Fruit fly (Drosophila melanogaster): ENCODE measurements around the gene CG17803.
"Not testable (repeated sequence)": the region's sequence is repeated elsewhere in the genome, so short reads cannot be mapped to it uniquely, and the experiment has no call there.

Gene CG17803

DNA sequence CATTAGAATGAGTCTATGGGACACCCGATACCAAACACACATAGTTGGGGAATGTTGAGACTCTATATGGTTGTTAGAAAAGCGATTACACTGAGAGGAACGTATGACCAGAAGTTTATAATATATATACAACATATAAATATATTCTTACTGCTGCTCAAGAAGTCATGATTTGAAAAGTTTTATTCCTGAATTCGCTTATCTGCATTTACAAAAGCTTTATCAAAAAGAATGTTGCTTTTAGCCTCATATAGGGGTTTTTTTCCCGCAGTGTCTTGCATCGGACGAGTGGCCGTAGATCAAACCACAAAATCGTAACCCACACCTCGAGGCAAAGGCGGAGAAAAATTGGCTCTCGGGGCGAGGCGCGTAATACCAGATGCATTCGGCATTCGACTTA, 13.5 kb downstream of the CG17803 start:
- no peak for TF ChIP-seq CG8478 (optimal IDR thresholded peaks at IDR 0.05)
- no peak for TF ChIP-seq Dll (optimal IDR thresholded peaks at IDR 0.05)
- TF ChIP-seq psq (optimal IDR thresholded peaks at IDR 0.05): no peak
- TF ChIP-seq EcR (GFP tag; optimal IDR thresholded peaks at IDR 0.05): no peak
- no peak for TF ChIP-seq pan (optimal IDR thresholded peaks at IDR 0.05)
- no peak for TF ChIP-seq usp (GFP tag; optimal IDR thresholded peaks at IDR 0.05)

DNA sequence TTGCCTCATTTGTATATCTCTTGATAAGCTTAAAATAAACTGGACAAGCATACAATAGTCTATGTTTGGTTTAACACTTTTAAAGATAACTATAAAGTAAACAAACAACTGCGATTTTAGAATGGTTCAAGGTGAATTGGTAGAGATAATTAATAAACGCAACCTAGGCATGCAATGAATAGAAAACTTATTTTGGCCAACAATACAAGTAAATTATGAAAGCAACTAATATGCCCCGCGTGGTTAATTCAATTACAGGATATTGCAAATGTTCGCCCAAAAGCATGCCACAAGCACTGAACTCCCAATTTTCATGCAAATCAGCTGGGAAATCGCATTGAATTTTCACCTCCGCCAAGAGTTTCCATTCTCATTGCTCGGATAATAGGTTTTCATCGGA, 17.1 kb downstream of the CG17803 start:
- TF ChIP-seq pan (optimal IDR thresholded peaks at IDR 0.05) (no peak), EcR (GFP tag; optimal IDR thresholded peaks at IDR 0.05) (no peak)

DNA sequence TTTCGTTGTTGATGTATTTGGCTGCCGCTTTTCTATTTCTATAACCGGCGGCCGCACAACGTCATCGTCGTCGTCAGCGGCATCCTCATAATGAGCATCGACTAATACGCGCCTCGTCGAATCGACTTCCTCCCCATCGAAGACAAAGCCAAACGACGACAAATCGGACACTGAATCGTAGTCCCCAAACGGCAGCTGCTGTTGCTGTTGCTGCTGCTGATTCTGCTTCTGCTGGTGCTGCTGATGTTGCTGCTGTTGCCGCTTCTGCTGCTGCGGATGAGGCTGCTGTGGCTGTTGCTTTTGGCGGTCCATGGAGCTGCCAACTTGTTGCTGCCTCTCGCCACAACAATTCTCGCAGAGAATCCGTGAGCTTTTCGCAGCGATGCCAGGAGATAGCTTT, 18.2 kb downstream of the CG17803 start:
- no peak for TF ChIP-seq CG8478 (optimal IDR thresholded peaks at IDR 0.05)
- TF ChIP-seq pan (optimal IDR thresholded peaks at IDR 0.05): no peak
- no peak for TF ChIP-seq EcR (GFP tag; optimal IDR thresholded peaks at IDR 0.05)
- no peak for TF ChIP-seq usp (GFP tag; optimal IDR thresholded peaks at IDR 0.05)
- TF ChIP-seq Dll (optimal IDR thresholded peaks at IDR 0.05): no peak
- no peak for TF ChIP-seq psq (optimal IDR thresholded peaks at IDR 0.05)

DNA sequence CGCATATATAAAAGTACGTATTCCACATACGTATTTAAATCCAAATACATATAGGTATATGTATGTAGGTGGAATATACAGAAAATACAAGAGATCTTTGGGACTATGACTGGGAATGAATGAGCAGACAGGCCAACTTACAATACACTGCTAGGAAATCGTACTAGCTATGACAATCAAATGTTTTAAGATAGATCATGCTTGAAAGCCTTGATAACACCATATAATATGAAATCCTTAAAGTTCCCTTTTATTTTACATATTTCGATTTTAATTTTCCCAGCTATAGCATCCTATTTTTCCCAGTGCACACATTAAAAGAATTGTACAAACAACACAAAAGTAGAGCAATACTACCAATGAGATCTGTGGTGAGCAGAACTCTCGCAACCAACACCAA, 19.9 kb downstream of the CG17803 start:
- TF ChIP-seq CG8478 (optimal IDR thresholded peaks at IDR 0.05): no peak
- TF ChIP-seq EcR (GFP tag; optimal IDR thresholded peaks at IDR 0.05): no peak
- TF ChIP-seq usp (GFP tag; optimal IDR thresholded peaks at IDR 0.05): no peak
- no peak for TF ChIP-seq pan (optimal IDR thresholded peaks at IDR 0.05)
- no peak for TF ChIP-seq Dll (optimal IDR thresholded peaks at IDR 0.05)
- no peak for TF ChIP-seq psq (optimal IDR thresholded peaks at IDR 0.05)

DNA sequence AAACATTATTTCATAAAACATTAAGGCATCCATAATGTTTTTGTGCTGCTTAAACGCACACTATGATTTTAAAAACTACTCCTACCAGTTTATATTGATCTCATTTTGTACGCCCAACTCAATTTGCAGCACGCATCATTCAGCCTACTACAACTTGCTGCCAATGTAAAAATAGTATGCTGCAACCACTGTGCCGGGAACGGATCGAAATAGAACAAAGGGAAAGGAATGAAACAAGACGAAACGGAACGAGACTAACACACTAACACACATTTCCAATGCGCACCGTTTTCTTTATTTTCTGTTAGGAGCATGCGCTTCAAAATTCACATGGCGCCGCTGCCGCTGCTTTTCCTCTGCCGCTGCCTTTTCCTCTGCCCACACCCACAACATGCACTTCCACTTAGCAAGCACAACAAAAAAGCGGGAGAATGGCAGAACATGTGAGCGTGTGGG, 24.3 kb downstream of the CG17803 start:
- TF ChIP-seq Dll (optimal IDR thresholded peaks at IDR 0.05) (no peak), EcR (GFP tag; optimal IDR thresholded peaks at IDR 0.05) (no peak), usp (GFP tag; optimal IDR thresholded peaks at IDR 0.05) (no peak), pan (optimal IDR thresholded peaks at IDR 0.05) (no peak), CG8478 (optimal IDR thresholded peaks at IDR 0.05) (no peak), psq (optimal IDR thresholded peaks at IDR 0.05) (no peak)

DNA sequence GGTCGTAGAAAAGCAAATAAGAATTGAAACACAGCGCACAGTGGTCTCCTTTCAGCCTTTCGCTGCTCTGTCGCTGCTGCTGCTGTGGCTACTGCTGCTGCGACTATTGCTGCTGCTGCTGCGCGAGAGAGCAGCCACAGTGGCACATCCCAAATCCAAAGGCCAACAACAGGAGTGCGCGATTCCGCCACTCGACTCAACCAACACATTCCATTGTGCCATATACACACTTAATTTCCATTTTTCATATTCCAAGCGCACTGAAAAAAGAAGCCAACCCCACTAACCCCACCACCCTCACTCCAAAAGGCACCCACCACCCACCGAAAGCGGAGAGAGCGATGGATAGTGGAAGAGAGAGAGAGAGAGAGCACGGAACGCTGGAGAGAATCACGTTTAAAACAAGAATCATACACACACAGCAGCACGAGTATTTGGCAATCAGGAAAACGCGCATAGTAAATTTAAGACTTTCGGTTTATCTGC, 25.2 kb downstream of the CG17803 start:
- TF ChIP-seq EcR (GFP tag; optimal IDR thresholded peaks at IDR 0.05): no peak
- TF ChIP-seq Dll (optimal IDR thresholded peaks at IDR 0.05): no peak
- TF ChIP-seq pan (optimal IDR thresholded peaks at IDR 0.05): no peak
- TF ChIP-seq CG8478 (optimal IDR thresholded peaks at IDR 0.05): no peak
- TF ChIP-seq psq (optimal IDR thresholded peaks at IDR 0.05): no peak
- TF ChIP-seq usp (GFP tag; optimal IDR thresholded peaks at IDR 0.05): no peak

DNA sequence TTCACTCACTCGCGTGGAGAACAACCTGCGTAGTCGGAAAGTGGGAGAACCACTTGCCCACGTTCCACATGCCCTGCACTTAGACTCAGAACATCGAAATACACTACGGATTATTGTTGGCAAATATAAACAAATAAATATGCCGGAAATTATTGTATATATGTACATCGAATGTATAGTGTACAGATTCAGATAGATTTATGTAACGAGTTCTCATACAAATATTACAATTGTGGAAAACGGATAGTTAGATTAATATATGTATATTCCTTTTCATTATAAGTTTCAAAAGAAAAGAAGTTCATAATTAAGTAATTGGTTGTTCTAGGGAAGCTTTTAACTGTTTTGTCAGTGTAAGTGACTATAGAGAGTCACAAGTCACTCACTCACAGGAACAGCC, 26.8 kb downstream of the CG17803 start:
- TF ChIP-seq pan (optimal IDR thresholded peaks at IDR 0.05) (no peak), usp (GFP tag; optimal IDR thresholded peaks at IDR 0.05) (no peak), psq (optimal IDR thresholded peaks at IDR 0.05) (no peak), CG8478 (optimal IDR thresholded peaks at IDR 0.05) (no peak), Dll (optimal IDR thresholded peaks at IDR 0.05) (no peak), EcR (GFP tag; optimal IDR thresholded peaks at IDR 0.05) (no peak)

DNA sequence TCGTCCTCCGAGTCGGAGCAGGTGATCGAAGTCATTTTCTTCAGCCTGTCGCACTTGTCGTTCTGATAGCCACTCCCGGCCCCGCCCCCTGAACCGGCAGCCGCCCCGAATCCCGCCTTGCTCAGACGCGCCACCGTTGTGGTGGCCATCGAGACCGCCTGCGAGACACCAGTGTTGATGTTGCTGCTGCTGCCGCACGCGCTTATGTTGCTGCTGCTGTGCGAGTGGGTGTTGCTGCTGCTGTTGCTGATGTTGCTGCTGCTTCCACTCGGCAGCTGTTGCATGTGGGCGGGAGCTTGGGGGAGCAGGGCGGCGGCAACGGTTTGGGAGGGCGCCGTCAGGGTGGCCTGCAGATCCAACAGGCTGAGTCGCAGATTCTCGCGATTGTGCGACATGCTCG, 27.4 kb downstream of the CG17803 start:
- TF ChIP-seq CG8478 (optimal IDR thresholded peaks at IDR 0.05): no peak
- no peak for TF ChIP-seq Dll (optimal IDR thresholded peaks at IDR 0.05)
- TF ChIP-seq usp (GFP tag; optimal IDR thresholded peaks at IDR 0.05): no peak
- no peak for TF ChIP-seq pan (optimal IDR thresholded peaks at IDR 0.05)
- TF ChIP-seq EcR (GFP tag; optimal IDR thresholded peaks at IDR 0.05): no peak
- TF ChIP-seq psq (optimal IDR thresholded peaks at IDR 0.05): no peak

DNA sequence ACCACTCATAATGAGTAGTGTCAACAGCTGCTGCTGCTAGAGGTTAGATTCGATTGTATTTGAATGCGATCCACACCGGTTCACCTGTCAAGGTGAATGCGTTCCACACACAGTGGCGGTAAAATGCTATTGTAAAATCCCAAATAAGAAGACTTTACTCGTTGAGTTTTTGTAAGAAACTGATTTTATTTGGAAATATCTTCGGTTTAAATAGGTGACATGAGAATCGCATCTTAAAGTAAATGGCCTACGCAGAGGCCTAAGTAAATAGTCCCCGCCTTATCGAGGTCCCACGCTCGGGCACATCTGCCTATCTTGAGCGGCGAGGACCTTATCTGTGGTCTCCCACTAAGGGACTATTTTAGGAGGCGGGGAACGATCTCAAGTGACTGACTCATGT, 38.2 kb downstream of the CG17803 start, which contains the start of gene TyrR:
Gene TyrR, minus strand, starts transcription at position 101 of the 400 bp plus-strand sequence.
- not testable (repeated sequence) for TF ChIP-seq CG8478 (optimal IDR thresholded peaks at IDR 0.05); usp (GFP tag; optimal IDR thresholded peaks at IDR 0.05); Dll (optimal IDR thresholded peaks at IDR 0.05)

DNA sequence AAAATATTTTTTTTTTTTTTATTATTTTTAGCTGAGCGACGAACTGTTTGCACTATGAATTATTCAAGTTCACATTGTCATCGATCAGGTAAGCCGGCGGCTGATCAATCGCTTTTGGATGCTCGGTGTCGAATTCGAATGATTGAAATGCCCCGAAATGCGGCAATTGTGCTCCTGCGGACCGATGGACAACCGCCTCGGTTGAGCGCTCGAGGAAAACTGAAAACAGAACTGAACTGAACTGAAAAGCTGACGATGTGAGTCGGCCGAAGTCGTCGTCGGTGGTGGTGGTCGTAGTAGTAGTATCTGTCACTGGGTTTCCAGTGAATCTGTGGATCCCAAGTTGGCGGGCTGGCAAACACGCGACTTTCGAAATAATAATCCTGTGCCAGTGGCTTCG, 39.1 kb downstream of the CG17803 start:
- TF ChIP-seq pan (optimal IDR thresholded peaks at IDR 0.05) (no peak), Dll (optimal IDR thresholded peaks at IDR 0.05) (no peak), psq (optimal IDR thresholded peaks at IDR 0.05) (no peak), EcR (GFP tag; optimal IDR thresholded peaks at IDR 0.05) (no peak), usp (GFP tag; optimal IDR thresholded peaks at IDR 0.05) (no peak), CG8478 (optimal IDR thresholded peaks at IDR 0.05) (no peak)

DNA sequence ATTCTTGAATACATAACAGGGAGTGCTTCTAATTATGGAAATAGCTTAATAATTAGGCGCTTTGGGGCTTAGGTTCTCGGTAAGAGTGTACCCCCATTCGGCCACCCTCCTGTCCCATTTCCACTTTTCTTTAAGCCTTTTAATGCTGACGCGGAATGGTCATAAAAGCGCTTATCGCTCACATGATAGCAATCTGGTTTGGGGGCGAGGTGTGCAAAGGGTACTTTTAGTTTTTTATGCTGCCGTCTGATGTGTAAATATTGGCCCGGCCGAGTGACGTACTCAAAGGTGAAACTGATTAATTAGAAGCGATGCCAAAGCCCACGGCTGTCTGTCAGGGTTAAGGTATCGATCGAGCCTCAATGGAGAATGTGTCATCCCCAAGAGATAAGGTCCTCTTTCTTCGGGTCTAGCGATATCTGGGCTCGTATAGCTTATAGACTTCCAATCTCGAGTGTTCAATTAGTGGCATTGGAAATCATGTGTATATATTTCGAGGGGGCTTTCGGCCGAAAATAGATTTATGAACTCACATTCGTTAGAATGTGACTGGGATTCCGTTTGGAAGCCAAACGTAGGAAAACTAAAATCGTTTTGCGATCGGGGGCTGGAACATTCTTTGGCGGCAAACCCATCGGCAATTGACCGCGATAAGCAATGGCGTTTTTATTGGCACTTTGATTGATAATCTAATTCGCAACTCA, 41.4 kb downstream of the CG17803 start:
- TF ChIP-seq CG8478 (optimal IDR thresholded peaks at IDR 0.05) (no peak), pan (optimal IDR thresholded peaks at IDR 0.05) (no peak), psq (optimal IDR thresholded peaks at IDR 0.05) (no peak), usp (GFP tag; optimal IDR thresholded peaks at IDR 0.05) (no peak), Dll (optimal IDR thresholded peaks at IDR 0.05) (no peak), EcR (GFP tag; optimal IDR thresholded peaks at IDR 0.05) (no peak)

DNA sequence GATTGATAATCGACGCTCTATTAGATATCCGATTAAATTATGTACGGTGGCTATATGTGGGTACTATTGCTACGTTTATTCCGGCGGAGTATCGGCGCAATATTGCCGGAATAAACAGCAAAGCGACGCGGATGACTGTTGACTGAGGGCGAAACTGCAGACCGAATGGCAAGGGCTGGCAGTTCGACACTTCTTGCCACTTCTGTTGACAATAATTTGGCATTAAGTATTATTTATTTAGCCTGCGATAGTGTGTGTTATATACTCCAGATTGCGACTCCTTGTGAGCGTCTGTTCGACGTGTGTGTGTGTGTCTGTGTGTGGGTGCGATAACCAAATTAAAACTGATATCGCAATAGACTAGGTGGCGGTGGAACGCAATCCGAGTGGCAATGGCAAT, 42.4 kb downstream of the CG17803 start:
- TF ChIP-seq Dll (optimal IDR thresholded peaks at IDR 0.05) (no peak), CG8478 (optimal IDR thresholded peaks at IDR 0.05) (no peak), psq (optimal IDR thresholded peaks at IDR 0.05) (no peak), EcR (GFP tag; optimal IDR thresholded peaks at IDR 0.05) (no peak), pan (optimal IDR thresholded peaks at IDR 0.05) (no peak), usp (GFP tag; optimal IDR thresholded peaks at IDR 0.05) (no peak)

All from whole organism.